Fruit fly (Drosophila melanogaster) whole organism, prepupa: ENCODE measurements around the gene simj.

Source experiments
- CG11762 ChIP-seq: fragments of 200-800 bp; sonication (Bioruptor generic); optimal IDR thresholded peaks from 3 replicates; lab custom pipeline; 2016; ENCODE audit warnings: missing biosample characterization, missing genetic modification characterization; ENCODE audit not compliant: insufficient read depth
- CG32006 ChIP-seq: fragments of 200-800 bp; sonication (Bioruptor generic); optimal IDR thresholded peaks from 3 replicates; lab custom pipeline; 2017; ENCODE audit warnings: missing biosample characterization, mild to moderate bottlenecking, missing genetic modification characterization
- CG6276 ChIP-seq: fragments of 200-800 bp; sonication (Bioruptor generic); optimal IDR thresholded peaks from 2 replicates; lab custom pipeline; 2017; ENCODE audit warnings: missing biosample characterization, mild to moderate bottlenecking, missing genetic modification characterization
- CG6792 ChIP-seq: fragments of 200-800 bp; sonication (Bioruptor generic); optimal IDR thresholded peaks from 3 replicates; lab custom pipeline; 2016; ENCODE audit warnings: missing biosample characterization, missing genetic modification characterization
- Ets96B ChIP-seq: fragments of 200-800 bp; optimal IDR thresholded peaks from 2 replicates; lab custom pipeline; 2019; ENCODE audit warnings: missing biosample characterization, mild to moderate bottlenecking, missing genetic modification characterization, moderate library complexity
- Hr39 ChIP-seq: fragments of 200-800 bp; sonication (Bioruptor generic); optimal IDR thresholded peaks from 2 replicates; lab custom pipeline; 2016; ENCODE audit warnings: missing biosample characterization, missing genetic modification characterization
- Hr4 ChIP-seq: fragments of 200-800 bp; sonication (Bioruptor generic); optimal IDR thresholded peaks from 3 replicates; lab custom pipeline; 2016; ENCODE audit warnings: missing biosample characterization, missing genetic modification characterization
- Met ChIP-seq: fragments of 200-800 bp; sonication (Bioruptor generic); optimal IDR thresholded peaks from 3 replicates; lab custom pipeline; 2016; ENCODE audit warnings: missing biosample characterization, missing genetic modification characterization
- Sox102F ChIP-seq: fragments of 200-800 bp; sonication (Bioruptor generic); optimal IDR thresholded peaks from 2 replicates; lab custom pipeline; 2016; ENCODE audit warnings: missing biosample characterization, mild to moderate bottlenecking, missing genetic modification characterization
- fd59A ChIP-seq: fragments of 200-800 bp; sonication (Bioruptor generic); optimal IDR thresholded peaks from 2 replicates; lab custom pipeline; 2017; ENCODE audit warnings: missing biosample characterization, mild to moderate bottlenecking, missing genetic modification characterization, missing genetic modification reagents

dm6 chr3L:10680728-10681306 is 16.3 kb downstream of the simj start:
- TF ChIP-seq CG32006 (GFP tag; lab: Kevin White, UChicago) (no peak), CG6276 (GFP tag; lab: Kevin White, UChicago) (no peak), CG6792 (GFP tag; lab: Kevin White, UChicago) (no peak), Hr39 (GFP tag; lab: Kevin White, UChicago) (no peak), Sox102F (GFP tag; lab: Kevin White, UChicago) (no peak), Met (GFP tag; lab: Kevin White, UChicago) (no peak), CG11762 (GFP tag; lab: Kevin White, UChicago) (no peak), Hr4 (GFP tag; lab: Kevin White, UChicago) (no peak), Ets96B (no peak), fd59A (GFP tag; lab: Kevin White, UChicago) (no peak)
